Fruit fly (Drosophila melanogaster) whole organism, pupa: Measurements from ENCODE around the gene CG11655.

ENCODE experiments used
- CG10348 ChIP-seq: fragments of 200-800 bp; sonication (Bioruptor generic); IDR thresholded peaks from 2 replicates; pipeline ENCODE4 v1.3.6; 2022; ENCODE audit warnings: missing biosample characterization, missing genetic modification characterization
- CG13204 ChIP-seq: fragments of 200-800 bp; sonication (Bioruptor generic); optimal IDR thresholded peaks from 2 replicates; lab custom pipeline; 2018; ENCODE audit warnings: missing biosample characterization, mild to moderate bottlenecking, missing genetic modification characterization, moderate library complexity
- CG14655 ChIP-seq: fragments of 200-800 bp; sonication (Bioruptor generic); optimal IDR thresholded peaks from 3 replicates; lab custom pipeline; 2017; ENCODE audit warnings: mild to moderate bottlenecking, missing biosample characterization, missing genetic modification reagents, missing genetic modification characterization
- CG15710 ChIP-seq: fragments of 200-800 bp; sonication (Bioruptor generic); optimal IDR thresholded peaks from 2 replicates; lab custom pipeline; 2018; ENCODE audit warnings: missing biosample characterization, mild to moderate bottlenecking, missing genetic modification characterization, moderate library complexity
- CG17806 ChIP-seq: fragments of 200-800 bp; sonication (Bioruptor generic); optimal IDR thresholded peaks from 2 replicates; lab custom pipeline; 2018; ENCODE audit warnings: missing biosample characterization, mild to moderate bottlenecking, missing genetic modification characterization, moderate library complexity
- CG34367 ChIP-seq: fragments of 200-800 bp; sonication (Bioruptor generic); optimal IDR thresholded peaks from 2 replicates; lab custom pipeline; 2018; ENCODE audit warnings: missing biosample characterization, mild to moderate bottlenecking, missing genetic modification characterization
- CG8301 ChIP-seq: fragments of 200-800 bp; sonication (Bioruptor generic); optimal IDR thresholded peaks from 2 replicates; lab custom pipeline; 2018; ENCODE audit warnings: missing biosample characterization, mild to moderate bottlenecking, missing genetic modification characterization
- EcR ChIP-seq: fragments of 200-800 bp; sonication (Bioruptor generic); optimal IDR thresholded peaks from 3 replicates; lab custom pipeline; 2019; ENCODE audit warnings: missing biosample characterization, missing genetic modification characterization, mild to moderate bottlenecking, moderate library complexity, missing genetic modification reagents
- Ets98B ChIP-seq: fragments of 200-800 bp; sonication (Bioruptor generic); IDR thresholded peaks from 2 replicates; pipeline ENCODE4 v1.3.6; 2022; ENCODE audit warnings: missing biosample characterization, missing genetic modification characterization
- fd96Ca ChIP-seq: fragments of 200-800 bp; sonication (Bioruptor generic); IDR thresholded peaks from 3 replicates; pipeline ENCODE4 v1.3.6; 2022; ENCODE audit warnings: missing biosample characterization, missing genetic modification characterization
- gl ChIP-seq: fragments of 200-800 bp; sonication (Bioruptor generic); optimal IDR thresholded peaks from 2 replicates; lab custom pipeline; 2018; ENCODE audit warnings: missing biosample characterization, mild to moderate bottlenecking, missing genetic modification characterization
- rn ChIP-seq: fragments of 200-800 bp; sonication (Bioruptor generic); IDR thresholded peaks from 2 replicates; pipeline ENCODE4 v1.3.6; 2022; ENCODE audit warnings: missing biosample characterization, missing genetic modification characterization

DNA sequence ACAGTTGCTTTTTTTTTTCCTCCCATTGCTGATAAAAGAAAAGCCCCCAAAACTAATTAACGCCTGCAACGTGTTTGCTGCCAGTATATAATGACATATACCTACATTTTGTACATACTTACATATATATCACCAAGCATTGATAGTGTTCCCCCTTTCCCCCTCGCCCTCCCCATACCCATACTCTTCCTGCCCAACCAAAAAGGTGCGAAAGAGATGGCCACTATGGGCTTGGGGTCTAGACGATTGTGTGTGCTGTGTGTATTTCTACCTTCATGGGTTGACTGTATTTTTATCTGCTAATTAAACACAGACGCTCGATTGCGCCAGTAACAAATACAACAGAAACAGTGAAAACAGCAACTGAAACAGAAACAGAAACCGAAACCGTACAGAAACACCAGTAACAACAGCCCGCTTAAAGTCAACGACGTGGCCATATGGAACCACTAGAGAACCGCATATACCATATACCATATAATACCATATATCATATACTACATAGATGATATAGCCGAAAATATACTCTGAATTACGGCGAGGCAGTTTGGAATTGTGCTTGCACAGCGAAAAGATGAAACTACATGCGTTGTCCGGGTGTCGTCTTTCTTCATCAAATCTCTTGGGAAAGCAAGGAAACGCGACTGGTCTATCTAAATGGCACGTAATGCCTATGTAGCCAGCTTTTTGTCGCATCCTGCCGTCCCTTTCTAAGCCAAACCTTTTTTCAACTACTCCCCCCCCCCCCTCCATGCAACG lies 43.6 kb downstream of the CG11655 start:
- TF ChIP-seq Ets98B (GFP tag; lab: Robert Waterston, UW) (no peak), CG15710 (tag; lab: Kevin White, UChicago) (no peak), CG34367 (tag; lab: Kevin White, UChicago) (no peak), CG10348 (GFP tag; lab: Robert Waterston, UW) (no peak), CG17806 (tag; lab: Kevin White, UChicago) (no peak), CG8301 (no peak), fd96Ca (GFP tag; lab: Robert Waterston, UW) (no peak), EcR (GFP tag; lab: Kevin White, UChicago) (no peak), CG14655 (GFP tag; lab: Kevin White, UChicago) (no peak), rn (GFP tag; lab: Robert Waterston, UW) (no peak), gl (tag; lab: Kevin White, UChicago) (no peak), CG13204 (GFP tag; lab: Kevin White, UChicago) (no peak)
